Fruit fly (Drosophila melanogaster) ovary, adult (tissue): ENCODE data around the gene dbf.

Source experiments
- CG17801 ChIP-seq: fragments of 200-800 bp; optimal IDR thresholded peaks from 2 replicates; lab custom pipeline; 2019; ENCODE audit warnings: missing biosample characterization, mild to moderate bottlenecking, missing genetic modification characterization, moderate library complexity; ENCODE audit not compliant: partially characterized antibody

Gene dbf

dm6 chr2L:10685666-10686065, 34.3 kb downstream of the dbf start:
- no peak for TF ChIP-seq CG17801 (GFP tag; lab: Kevin White, UChicago)

DNA sequence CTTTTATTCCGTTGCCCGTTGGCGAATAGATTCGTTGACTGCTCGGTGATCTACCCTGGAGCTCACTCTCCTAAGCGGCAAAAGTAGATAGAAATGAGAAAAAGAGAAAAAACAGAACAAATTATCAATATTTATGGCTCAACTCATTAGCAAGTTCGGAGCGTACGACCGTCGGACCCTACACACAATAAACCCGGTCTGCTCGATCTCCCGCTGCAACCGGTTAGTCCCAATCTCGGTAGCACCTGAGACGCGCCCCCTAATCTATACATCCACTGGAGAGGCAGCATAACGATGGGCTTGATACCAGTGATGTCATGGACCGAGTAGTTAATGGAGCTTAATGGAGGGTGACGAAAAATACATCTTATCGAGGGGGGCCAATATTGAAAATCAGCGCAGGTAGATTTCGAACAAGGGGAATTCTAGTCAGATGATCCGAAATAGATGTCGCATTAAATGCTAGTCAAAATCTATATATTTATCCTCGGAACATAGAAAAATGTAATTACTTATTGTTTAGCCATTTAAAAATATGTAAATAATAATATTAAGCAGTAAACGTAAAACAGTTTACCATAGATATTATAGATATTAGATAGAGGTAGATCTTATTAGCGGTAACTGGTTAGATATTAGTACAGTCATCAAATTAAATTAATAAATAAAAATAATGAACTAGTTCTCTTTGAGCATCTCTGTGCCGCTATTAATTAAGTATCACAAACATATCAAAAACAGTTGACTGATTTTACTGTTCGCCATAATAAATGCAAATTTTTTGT, 35.8 kb downstream of the dbf start, which contains the start of gene CG7296:
TSS of gene CG7296 (minus strand) at position 58 of the 785 bp plus-strand sequence.
- TF ChIP-seq CG17801 (GFP tag; lab: Kevin White, UChicago), result no peak

- TF ChIP-seq CG17801 (GFP tag; lab: Kevin White, UChicago), result no peak
Measured at dm6 chr2L:10687794-10688185, 36.4 kb downstream of the dbf start.

dm6 chr2L:10688764-10689163, 37.4 kb downstream of the dbf start:
- TF ChIP-seq CG17801 (GFP tag; lab: Kevin White, UChicago), result no peak

DNA sequence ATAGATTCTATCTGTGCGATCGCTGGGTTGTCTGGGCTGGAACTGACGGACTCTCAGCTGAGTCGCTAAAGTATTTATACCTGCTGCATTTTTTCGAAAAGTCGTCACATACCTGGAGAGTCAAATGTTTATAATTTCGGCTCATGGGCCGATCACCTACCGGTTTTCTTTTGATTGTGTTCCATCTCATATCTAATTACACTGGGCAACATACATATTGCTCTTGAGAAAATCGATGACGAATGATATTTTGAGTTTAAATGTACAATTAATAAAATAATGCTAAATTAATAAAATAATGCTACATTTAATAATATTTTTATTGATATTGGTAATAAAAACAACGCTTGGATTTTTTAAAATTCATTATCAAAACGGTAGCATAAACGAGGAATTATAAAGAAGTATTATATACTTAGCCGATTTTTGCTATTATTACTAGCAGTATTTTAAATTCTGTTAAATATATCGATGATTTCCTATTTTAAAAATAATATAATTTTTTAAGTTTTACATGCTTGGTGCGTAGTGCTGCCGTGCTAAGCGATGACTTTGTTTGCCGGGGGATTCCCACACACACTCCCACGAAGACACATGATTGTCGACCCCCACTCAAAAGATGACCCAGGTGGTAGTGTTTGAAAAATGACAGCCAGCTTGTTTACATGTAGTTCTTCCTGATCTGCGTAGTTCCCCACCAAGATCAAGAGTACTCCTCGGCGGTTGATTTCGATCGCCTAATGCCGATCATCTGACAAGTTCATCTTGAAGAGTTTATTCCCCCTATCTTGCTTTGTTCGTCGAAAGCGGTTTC, 38.0 kb downstream of the dbf start, which contains the start of gene CG7294:
TSS of gene CG7294 (minus strand) at position 51 of the 814 bp plus-strand sequence.
- no peak for TF ChIP-seq CG17801 (GFP tag; lab: Kevin White, UChicago)

DNA sequence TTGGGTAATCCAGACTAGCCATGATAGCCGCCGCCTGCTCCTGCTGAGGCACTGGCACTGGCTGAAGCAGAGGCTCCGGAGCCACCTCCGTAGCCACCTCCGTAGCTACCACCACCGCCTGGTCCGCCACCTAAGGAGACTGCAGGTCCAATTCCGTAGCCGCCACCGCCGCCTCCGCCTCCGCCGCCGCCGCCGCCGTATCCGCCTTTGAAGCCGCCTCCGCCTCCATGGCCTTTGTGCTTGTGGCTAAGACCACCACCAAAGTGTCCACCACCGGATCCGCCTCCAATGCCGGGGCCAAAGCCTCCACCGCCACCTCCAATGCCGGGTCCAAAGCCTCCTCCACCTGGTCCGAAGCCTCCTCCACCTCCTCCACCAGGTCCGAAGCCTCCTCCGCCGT, 41.6 kb downstream of the dbf start:
- TF ChIP-seq CG17801 (GFP tag; lab: Kevin White, UChicago), result no peak

- no peak for TF ChIP-seq CG17801 (GFP tag; lab: Kevin White, UChicago)
Measured at dm6 chr2L:10694053-10694618, 42.7 kb downstream of the dbf start, which contains the start of gene CG17108. TSS of gene CG17108 (minus strand) at chr2L:10694103.

DNA sequence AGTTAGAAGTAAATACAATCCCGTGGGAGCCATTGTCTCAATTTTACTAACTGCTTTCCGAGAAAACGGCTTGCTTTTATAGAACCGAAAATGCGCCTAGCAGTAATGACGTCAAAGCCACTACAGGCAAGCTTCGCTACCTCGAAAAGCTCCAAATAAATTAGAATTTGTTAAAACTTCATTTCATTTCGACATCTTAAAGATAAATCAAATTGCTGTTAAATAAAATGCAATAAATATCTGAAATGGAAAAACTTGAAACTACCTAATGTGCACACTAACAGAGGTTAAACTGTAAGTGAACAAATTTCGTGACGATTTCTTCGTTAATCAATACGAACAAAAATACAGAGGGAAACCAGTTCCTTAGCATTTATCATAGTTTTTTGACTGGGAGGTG, 46.6 kb downstream of the dbf start, which contains the start of gene CG7300:
TSS of gene CG7300 (minus strand) at position 52 of the 400 bp plus-strand sequence.
- TF ChIP-seq CG17801 (GFP tag; lab: Kevin White, UChicago), result no peak

- no peak for TF ChIP-seq CG17801 (GFP tag; lab: Kevin White, UChicago)
Measured at dm6 chr2L:10701499-10702062, 50.2 kb downstream of the dbf start, which contains the start of gene Lip1. TSS of gene Lip1 (minus strand) at chr2L:10701544.

dm6 chr2L:10703281-10703680, 51.9 kb downstream of the dbf start, which contains the start of gene CG6415:
TSS of gene CG6415 (plus strand) at chr2L:10703621.
- no peak for TF ChIP-seq CG17801 (GFP tag; lab: Kevin White, UChicago)
